Worm (Caenorhabditis elegans) whole organism, L1 larva: ENCODE measurements around the gene taap-1.

Source experiments
- C34B4.2 ChIP-seq: sonication (generic microtip); optimal IDR thresholded peaks from 2 replicates; lab custom pipeline; 2017; ENCODE audit warnings: mild to moderate bottlenecking, missing genetic modification characterization, missing compliant biosample characterization
- F16B12.6 ChIP-seq: fragments of 150-350 bp; optimal IDR thresholded peaks from 2 replicates; lab custom pipeline; 2014; ENCODE audit warnings: missing biosample characterization, missing genetic modification characterization
- Y116A8C.19 ChIP-seq: sonication (generic microtip); optimal IDR thresholded peaks from 2 replicates; lab custom pipeline; 2016; ENCODE audit warnings: missing compliant biosample characterization, missing genetic modification characterization, borderline replicate concordance
- blmp-1 ChIP-seq: fragments of 150-350 bp; optimal IDR thresholded peaks from 2 replicates; lab custom pipeline; 2014; ENCODE audit warnings: missing biosample characterization, missing genetic modification characterization
- ceh-63 ChIP-seq: fragments of 200-800 bp; sonication (Bioruptor generic); optimal IDR thresholded peaks from 2 replicates; lab custom pipeline; 2018; ENCODE audit warnings: mild to moderate bottlenecking, missing genetic modification characterization, missing compliant biosample characterization
- ceh-8 ChIP-seq: fragments of 200-800 bp; sonication (Bioruptor generic); optimal IDR thresholded peaks from 2 replicates; lab custom pipeline; 2018; ENCODE audit warnings: mild to moderate bottlenecking, missing genetic modification characterization, moderate library complexity, missing compliant biosample characterization
- ceh-88 ChIP-seq: fragments of 200-800 bp; sonication (Bioruptor generic); IDR thresholded peaks from 2 replicates; pipeline ENCODE4 v1.3.6; 2022; ENCODE audit warnings: missing genetic modification characterization, missing compliant biosample characterization
- ceh-90 ChIP-seq: sonication (generic microtip); optimal IDR thresholded peaks from 2 replicates; lab custom pipeline; 2016; ENCODE audit warnings: missing genetic modification characterization, missing compliant biosample characterization
- ces-1 ChIP-seq: fragments of 150-350 bp; optimal IDR thresholded peaks from 2 replicates; lab custom pipeline; 2014; ENCODE audit warnings: missing biosample characterization, missing genetic modification reagents, missing genetic modification characterization
- dpl-1 ChIP-seq, 3 experiments: fragments of 150-350 bp in 2 of 3; sonication (generic microtip) in 1 of 3; optimal IDR thresholded peaks; 2 replicates each; lab custom pipeline; 2014 to 2017; ENCODE audit warnings: missing biosample characterization in 3 of 3, missing genetic modification characterization in 3 of 3, missing genetic modification reagents in 3 of 3
- dsc-1 ChIP-seq: sonication (generic microtip); optimal IDR thresholded peaks from 2 replicates; lab custom pipeline; 2016; ENCODE audit warnings: mild to moderate bottlenecking, missing genetic modification characterization, missing compliant biosample characterization
- efl-1 ChIP-seq, 4 experiments: fragments of 150-350 bp; optimal IDR thresholded peaks in 3 of 4; peaks in 1 of 4; 1 replicate in 1 of 4; 2 replicates in 3 of 4; lab custom pipeline; 2014; ENCODE audit warnings: missing biosample characterization in 2 of 4, missing genetic modification characterization in 2 of 4, missing genetic modification reagents in 2 of 4
- egl-27 ChIP-seq, 2 experiments: fragments of 150-350 bp in 1 of 2; sonication (generic microtip); optimal IDR thresholded peaks; 3 replicates each; lab custom pipeline; 2017 to 2018; ENCODE audit warnings: missing biosample characterization in 2 of 2, missing genetic modification characterization in 2 of 2, missing genetic modification reagents in 2 of 2
- elt-3 ChIP-seq, 6 experiments: fragments of 150-350 bp in 1 of 6; sonication (generic microtip); optimal IDR thresholded peaks; 2 replicates each; lab custom pipeline; 2017 to 2018; ENCODE audit warnings: missing biosample characterization in 6 of 6, missing genetic modification characterization in 6 of 6, inconsistent platforms in 1 of 6
- ets-5 ChIP-seq: fragments of 200-800 bp; sonication (Bioruptor generic); IDR thresholded peaks from 2 replicates; pipeline ENCODE4 v1.3.6; 2022; ENCODE audit warnings: missing genetic modification characterization, missing compliant biosample characterization
- fkh-10 ChIP-seq: sonication (generic microtip); optimal IDR thresholded peaks from 2 replicates; lab custom pipeline; 2017; ENCODE audit warnings: missing biosample characterization, missing genetic modification reagents, missing genetic modification characterization
- fkh-4 ChIP-seq: sonication (generic microtip); optimal IDR thresholded peaks from 2 replicates; lab custom pipeline; 2016; ENCODE audit warnings: missing compliant biosample characterization, missing genetic modification characterization, borderline replicate concordance
- fos-1 ChIP-seq: fragments of 150-350 bp; optimal IDR thresholded peaks from 2 replicates; lab custom pipeline; 2014; ENCODE audit warnings: missing biosample characterization, missing genetic modification characterization
- grh-1 ChIP-seq: fragments of 200-800 bp; sonication (Bioruptor generic); IDR thresholded peaks from 2 replicates; pipeline ENCODE4 v1.3.6; 2022; ENCODE audit warnings: missing genetic modification reagents, missing genetic modification characterization, missing compliant biosample characterization
- hpl-2 ChIP-seq: fragments of 150-350 bp; optimal IDR thresholded peaks from 2 replicates; lab custom pipeline; 2014; ENCODE audit warnings: missing biosample characterization, missing genetic modification reagents, missing genetic modification characterization
- jun-1 ChIP-seq: fragments of 150-350 bp; optimal IDR thresholded peaks from 2 replicates; lab custom pipeline; 2014; ENCODE audit warnings: missing biosample characterization, missing genetic modification reagents, missing genetic modification characterization
- lin-15B ChIP-seq: fragments of 150-350 bp; sonication (generic microtip); optimal IDR thresholded peaks from 3 replicates; lab custom pipeline; 2014; ENCODE audit warnings: missing biosample characterization, missing genetic modification characterization
- lin-35 ChIP-seq, 2 experiments: fragments of 150-350 bp; optimal IDR thresholded peaks; 2 replicates each; lab custom pipeline; 2014; ENCODE audit warnings: missing biosample characterization in 2 of 2, missing genetic modification characterization in 2 of 2, missing genetic modification reagents in 2 of 2
- lin-39 ChIP-seq: fragments of 150-350 bp; optimal IDR thresholded peaks from 2 replicates; lab custom pipeline; 2014; ENCODE audit warnings: missing biosample characterization, missing genetic modification reagents, missing genetic modification characterization
- lsy-2 ChIP-seq, 2 experiments: fragments of 150-350 bp; optimal IDR thresholded peaks; 2 replicates each; lab custom pipeline; 2014; ENCODE audit warnings: missing biosample characterization in 2 of 2, missing genetic modification characterization in 2 of 2
- mab-9 ChIP-seq: fragments of 200-800 bp; sonication (Bioruptor generic); IDR thresholded peaks from 2 replicates; pipeline ENCODE4 v1.3.6; 2022; ENCODE audit warnings: missing genetic modification reagents, missing genetic modification characterization, missing compliant biosample characterization
- mdl-1 ChIP-seq, 2 experiments: fragments of 150-350 bp; optimal IDR thresholded peaks; 2 replicates each; lab custom pipeline; 2014 to 2017; ENCODE audit warnings: missing biosample characterization in 2 of 2, missing genetic modification characterization in 2 of 2, inconsistent platforms in 1 of 2
- mef-2 ChIP-seq: fragments of 150-350 bp; optimal IDR thresholded peaks from 2 replicates; lab custom pipeline; 2014; ENCODE audit warnings: missing biosample characterization, missing genetic modification characterization
- nhr-11 ChIP-seq: fragments of 150-350 bp; optimal IDR thresholded peaks from 2 replicates; lab custom pipeline; 2014; ENCODE audit warnings: missing biosample characterization, missing genetic modification characterization
- nhr-12 ChIP-seq: sonication (generic microtip); optimal IDR thresholded peaks from 2 replicates; lab custom pipeline; 2017; ENCODE audit warnings: missing biosample characterization, missing genetic modification characterization
- nhr-19 ChIP-seq: fragments of 200-800 bp; sonication (Bioruptor generic); conservative IDR thresholded peaks from 2 replicates; pipeline ENCODE4 v1.3.6; 2022; ENCODE audit warnings: missing genetic modification characterization, missing compliant biosample characterization
- nhr-20 ChIP-seq: sonication (generic microtip); optimal IDR thresholded peaks from 2 replicates; lab custom pipeline; 2016; ENCODE audit warnings: mild to moderate bottlenecking, missing genetic modification characterization, missing compliant biosample characterization
- nhr-237 ChIP-seq: fragments of 150-350 bp; optimal IDR thresholded peaks from 2 replicates; lab custom pipeline; 2014; ENCODE audit warnings: missing biosample characterization, missing genetic modification characterization
- nhr-28 ChIP-seq: fragments of 150-350 bp; optimal IDR thresholded peaks from 2 replicates; lab custom pipeline; 2014; ENCODE audit warnings: missing biosample characterization, missing genetic modification characterization
- nhr-77 ChIP-seq: fragments of 150-350 bp; optimal IDR thresholded peaks from 2 replicates; lab custom pipeline; 2014; ENCODE audit warnings: missing biosample characterization, missing genetic modification characterization
- nhr-84 ChIP-seq: sonication (generic microtip); optimal IDR thresholded peaks from 2 replicates; lab custom pipeline; 2017; ENCODE audit warnings: missing biosample characterization, missing genetic modification characterization
- nhr-85 ChIP-seq: sonication (generic microtip); peaks from one replicate; lab custom pipeline; 2016; ENCODE audit warnings: missing genetic modification characterization, inconsistent platforms, missing compliant biosample characterization
- nhr-90 ChIP-seq: sonication (generic microtip); optimal IDR thresholded peaks from 2 replicates; lab custom pipeline; 2016; ENCODE audit warnings: mild to moderate bottlenecking, missing genetic modification characterization, missing compliant biosample characterization; ENCODE audit not compliant: poor library complexity
- pax-3 ChIP-seq: fragments of 200-800 bp; sonication (Bioruptor generic); optimal IDR thresholded peaks from 2 replicates; lab custom pipeline; 2018; ENCODE audit warnings: mild to moderate bottlenecking, missing genetic modification characterization, moderate library complexity, missing compliant biosample characterization
- pqm-1 ChIP-seq: sonication (generic microtip); optimal IDR thresholded peaks from 3 replicates; lab custom pipeline; 2017; ENCODE audit warnings: missing biosample characterization, missing genetic modification characterization
- skn-1 ChIP-seq: fragments of 150-350 bp; optimal IDR thresholded peaks from 2 replicates; lab custom pipeline; 2014; ENCODE audit warnings: missing biosample characterization, missing genetic modification characterization
- snpc-4 ChIP-seq: fragments of 150-350 bp; optimal IDR thresholded peaks from 2 replicates; lab custom pipeline; 2014; ENCODE audit warnings: missing biosample characterization, missing genetic modification characterization
- snu-23 ChIP-seq: sonication (generic microtip); optimal IDR thresholded peaks from 2 replicates; lab custom pipeline; 2016; ENCODE audit warnings: missing genetic modification characterization, missing compliant biosample characterization
- sox-4 ChIP-seq: sonication (generic microtip); optimal IDR thresholded peaks from 2 replicates; lab custom pipeline; 2016; ENCODE audit warnings: missing genetic modification characterization, missing compliant biosample characterization
- sptf-1 ChIP-seq: fragments of 150-350 bp; optimal IDR thresholded peaks from 2 replicates; lab custom pipeline; 2014; ENCODE audit warnings: missing biosample characterization, missing genetic modification characterization
- sup-37 ChIP-seq: fragments of 200-800 bp; sonication (Bioruptor generic); optimal IDR thresholded peaks from 2 replicates; lab custom pipeline; 2018; ENCODE audit warnings: mild to moderate bottlenecking, missing genetic modification characterization, missing compliant biosample characterization
- swsn-7 ChIP-seq: sonication (generic microtip); optimal IDR thresholded peaks from 2 replicates; lab custom pipeline; 2016; ENCODE audit warnings: missing genetic modification characterization, missing compliant biosample characterization
- tbx-2 ChIP-seq: sonication (generic microtip); optimal IDR thresholded peaks from 2 replicates; lab custom pipeline; 2016; ENCODE audit warnings: missing genetic modification characterization, missing compliant biosample characterization
- tlp-1 ChIP-seq: fragments of 150-350 bp; optimal IDR thresholded peaks from 2 replicates; lab custom pipeline; 2014; ENCODE audit warnings: missing biosample characterization, missing genetic modification characterization
- unc-130 ChIP-seq: fragments of 150-350 bp; optimal IDR thresholded peaks from 2 replicates; lab custom pipeline; 2017; ENCODE audit warnings: missing biosample characterization, missing genetic modification characterization, inconsistent platforms
- unc-30 ChIP-seq: sonication (generic microtip); optimal IDR thresholded peaks from 2 replicates; lab custom pipeline; 2017; ENCODE audit warnings: missing biosample characterization, missing genetic modification characterization
- unc-86 ChIP-seq: sonication (generic microtip); optimal IDR thresholded peaks from 2 replicates; lab custom pipeline; 2016; ENCODE audit warnings: missing genetic modification characterization, missing compliant biosample characterization
- xbp-1 ChIP-seq: sonication (generic microtip); optimal IDR thresholded peaks from 2 replicates; lab custom pipeline; 2016; ENCODE audit warnings: missing genetic modification characterization, missing compliant biosample characterization
- zip-4 ChIP-seq: fragments of 200-800 bp; sonication (Bioruptor generic); optimal IDR thresholded peaks from 2 replicates; lab custom pipeline; 2018; ENCODE audit warnings: mild to moderate bottlenecking, missing genetic modification characterization, moderate library complexity, missing compliant biosample characterization
- ztf-4 ChIP-seq: fragments of 150-350 bp; optimal IDR thresholded peaks from 2 replicates; lab custom pipeline; 2014; ENCODE audit warnings: missing biosample characterization, missing genetic modification characterization

taap-1 gene

DNA sequence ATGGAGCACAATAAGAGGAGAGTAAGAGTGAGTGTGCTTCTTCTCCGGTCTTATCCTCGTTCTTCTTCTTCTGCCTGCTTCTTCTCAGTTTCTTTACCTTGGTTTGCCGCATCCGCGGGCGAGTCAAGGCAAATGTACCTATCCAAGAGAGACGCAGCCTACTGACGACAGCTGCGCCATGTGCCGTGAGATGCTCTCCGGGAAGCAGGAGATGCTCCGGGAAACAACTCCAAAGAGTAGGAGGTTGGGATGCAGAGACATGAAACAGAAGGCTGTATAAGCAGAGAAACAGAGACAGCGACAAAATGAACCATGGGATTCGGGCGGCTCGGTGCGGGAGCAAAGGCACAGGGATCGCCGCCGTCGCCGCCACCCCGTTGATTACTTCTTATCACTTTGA is 15.3 kb upstream of the taap-1 start:
- peak in 1 of 2 experiments; percentile 34 for TF ChIP-seq lsy-2 (tag; optimal IDR thresholded peaks at IDR 0.05; lab: Kevin White, UChicago)
- TF ChIP-seq nhr-77 (tag; lab: Kevin White, UChicago), result no peak
- no peak for TF ChIP-seq ces-1 (GFP tag; lab: Kevin White, UChicago)
- TF ChIP-seq tbx-2 (tag; lab: Kevin White, UChicago), result peak; percentile 13
- no peak for TF ChIP-seq mdl-1 (tag; optimal IDR thresholded peaks at IDR 0.05; lab: Kevin White, UChicago)
- no peak for TF ChIP-seq nhr-84 (tag; lab: Kevin White, UChicago)
- no peak for TF ChIP-seq snpc-4 (tag; lab: Kevin White, UChicago)
- no peak for TF ChIP-seq fos-1 (tag; lab: Kevin White, UChicago)
- TF ChIP-seq jun-1 (tag; lab: Kevin White, UChicago), result no peak
- no peak for TF ChIP-seq nhr-11 (tag; lab: Kevin White, UChicago)
- peak; percentile 8 for TF ChIP-seq dsc-1
- no peak for TF ChIP-seq F16B12.6 (tag; lab: Kevin White, UChicago)
- TF ChIP-seq grh-1, result no peak
- no peak for TF ChIP-seq lin-15B (tag; lab: Kevin White, UChicago)
- no peak for TF ChIP-seq dpl-1 (GFP tag; optimal IDR thresholded peaks at IDR 0.05; lab: Kevin White, UChicago)
- no peak for TF ChIP-seq hpl-2 (GFP tag; lab: Kevin White, UChicago)
- TF ChIP-seq unc-86 (tag; lab: Kevin White, UChicago), result no peak
- no peak for TF ChIP-seq Y116A8C.19
- TF ChIP-seq skn-1 (tag; lab: Kevin White, UChicago), result no peak
- no peak for TF ChIP-seq mef-2
- no peak for TF ChIP-seq swsn-7 (tag; lab: Kevin White, UChicago)
- no peak for TF ChIP-seq lin-35 (GFP tag; optimal IDR thresholded peaks at IDR 0.05; lab: Kevin White, UChicago)
- TF ChIP-seq ceh-88 (GFP tag; lab: Robert Waterston, UW), result no peak
- TF ChIP-seq elt-3 (tag; optimal IDR thresholded peaks at IDR 0.05; lab: Kevin White, UChicago), result no peak
- TF ChIP-seq zip-4 (GFP tag; lab: Kevin White, UChicago), result no peak
- no peak for TF ChIP-seq sup-37
- no peak for TF ChIP-seq sox-4 (tag; lab: Kevin White, UChicago)
- TF ChIP-seq nhr-85 (tag; lab: Kevin White, UChicago), result no peak
- TF ChIP-seq ceh-90 (tag; lab: Kevin White, UChicago), result no peak
- no peak for TF ChIP-seq tlp-1 (tag; lab: Kevin White, UChicago)
- TF ChIP-seq fkh-10 (GFP tag; lab: Kevin White, UChicago), result no peak
- no peak for TF ChIP-seq nhr-28 (tag; lab: Kevin White, UChicago)
- no peak for TF ChIP-seq nhr-12 (tag; lab: Kevin White, UChicago)
- TF ChIP-seq snu-23 (GFP tag; lab: Kevin White, UChicago), result peak; percentile 56
- TF ChIP-seq unc-30 (tag; lab: Kevin White, UChicago), result no peak
- peak; percentile 31 for TF ChIP-seq nhr-20 (tag; lab: Kevin White, UChicago)
- no peak for TF ChIP-seq xbp-1
- TF ChIP-seq fkh-4 (tag; lab: Kevin White, UChicago), result no peak
- TF ChIP-seq nhr-19, result peak; percentile 41
- no peak for TF ChIP-seq nhr-237 (tag; lab: Kevin White, UChicago)
- TF ChIP-seq unc-130 (tag; lab: Kevin White, UChicago), result peak; percentile 40
- no peak for TF ChIP-seq nhr-90 (tag; lab: Kevin White, UChicago)
- no peak for TF ChIP-seq pqm-1 (tag; lab: Kevin White, UChicago)
- TF ChIP-seq lin-39 (tag; lab: Kevin White, UChicago), result no peak
- TF ChIP-seq ztf-4 (tag; lab: Kevin White, UChicago), result no peak
- no peak for TF ChIP-seq sptf-1 (tag; lab: Kevin White, UChicago)
- no peak for TF ChIP-seq ceh-8 (GFP tag; lab: Kevin White, UChicago)
- no peak for TF ChIP-seq pax-3
- TF ChIP-seq mab-9 (GFP tag; lab: Robert Waterston, UW), result no peak
- TF ChIP-seq ets-5 (GFP tag; lab: Robert Waterston, UW), result no peak
- no peak for TF ChIP-seq C34B4.2 (tag; lab: Kevin White, UChicago)
- TF ChIP-seq egl-27 (tag; optimal IDR thresholded peaks at IDR 0.05; lab: Kevin White, UChicago), result no peak
- no peak for TF ChIP-seq efl-1 (optimal IDR thresholded peaks at IDR 0.05; lab: Kevin White, UChicago)
- TF ChIP-seq efl-1 (GFP tag; optimal IDR thresholded peaks at IDR 0.05 in 1 of 2; lab: Kevin White, UChicago), result no peak
- TF ChIP-seq ceh-63 (GFP tag; lab: Kevin White, UChicago), result no peak
- TF ChIP-seq blmp-1 (tag; lab: Kevin White, UChicago), result no peak
